Fruit fly (Drosophila melanogaster) whole organism, wandering third instar larva: Measurements from ENCODE around the gene Dip-B.

Source experiments
- Abd-B ChIP-seq: fragments of >200 bp; optimal IDR thresholded peaks from 2 replicates; lab custom pipeline; 2017; ENCODE audit warnings: missing biosample characterization, missing genetic modification characterization
- CrebA ChIP-seq: fragments of 200-800 bp; sonication (Bioruptor generic); optimal IDR thresholded peaks from 2 replicates; lab custom pipeline; 2016; ENCODE audit warnings: missing biosample characterization, mild to moderate bottlenecking, missing genetic modification characterization, borderline replicate concordance
- HLH106 ChIP-seq: fragments of 200-800 bp; optimal IDR thresholded peaks from 3 replicates; lab custom pipeline; 2019; ENCODE audit warnings: missing biosample characterization, mild to moderate bottlenecking, missing genetic modification characterization, moderate library complexity
- Hnf4 ChIP-seq: fragments of 200-800 bp; sonication (Bioruptor generic); optimal IDR thresholded peaks from 2 replicates; lab custom pipeline; 2016; ENCODE audit warnings: missing biosample characterization, mild to moderate bottlenecking, missing genetic modification characterization
- Hr78 ChIP-seq: fragments of >200 bp; optimal IDR thresholded peaks from 2 replicates; lab custom pipeline; 2017; ENCODE audit warnings: missing biosample characterization, missing genetic modification characterization
- Jra ChIP-seq: sonication (Bioruptor generic); optimal IDR thresholded peaks from 2 replicates; lab custom pipeline; 2016; ENCODE audit warnings: missing biosample characterization, missing genetic modification characterization
- OdsH ChIP-seq: fragments of 200-800 bp; sonication (Bioruptor generic); optimal IDR thresholded peaks from 2 replicates; lab custom pipeline; 2016; ENCODE audit warnings: missing biosample characterization, mild to moderate bottlenecking, missing genetic modification characterization
- Sp1 ChIP-seq: fragments of 200-800 bp; sonication (Bioruptor generic); optimal IDR thresholded peaks from 3 replicates; lab custom pipeline; 2019; ENCODE audit warnings: missing biosample characterization, mild to moderate bottlenecking, missing genetic modification characterization, moderate library complexity
- br ChIP-seq: fragments of 200-800 bp; sonication (Bioruptor generic); optimal IDR thresholded peaks from 2 replicates; lab custom pipeline; 2016; ENCODE audit warnings: missing biosample characterization, missing genetic modification characterization
- ey ChIP-seq: fragments of 200-800 bp; sonication (Bioruptor generic); optimal IDR thresholded peaks from 2 replicates; lab custom pipeline; 2016; ENCODE audit warnings: missing biosample characterization, missing genetic modification characterization
- foxo ChIP-seq, 2 experiments: fragments of 200-800 bp; sonication (Bioruptor generic); optimal IDR thresholded peaks; 2 replicates in 1 of 2; 3 replicates in 1 of 2; lab custom pipeline; 2016 to 2017; ENCODE audit warnings: missing biosample characterization in 2 of 2, missing genetic modification characterization in 2 of 2
- h ChIP-seq: fragments of 200-800 bp; sonication (Bioruptor generic); optimal IDR thresholded peaks from 3 replicates; lab custom pipeline; 2016; ENCODE audit warnings: missing biosample characterization, mild to moderate bottlenecking, missing genetic modification characterization
- psq ChIP-seq: fragments of 200-800 bp; sonication (Bioruptor generic); optimal IDR thresholded peaks from 3 replicates; lab custom pipeline; 2017; ENCODE audit warnings: missing biosample characterization, mild to moderate bottlenecking, missing genetic modification characterization, moderate library complexity

dm6 chr3R:13761563-13761962 lies 20.5 kb upstream of the Dip-B start:
- TF ChIP-seq br (GFP tag; lab: Kevin White, UChicago) (no peak), psq (GFP tag; lab: Kevin White, UChicago) (no peak), HLH106 (tag; lab: Kevin White, UChicago) (no peak), OdsH (no peak), h (GFP tag; lab: Kevin White, UChicago) (no peak), foxo (GFP tag; optimal IDR thresholded peaks at IDR 0.05; lab: Kevin White, UChicago) (no peak), CrebA (no peak), Hr78 (GFP tag; lab: Kevin White, UChicago) (no peak), Hnf4 (GFP tag; lab: Kevin White, UChicago) (no peak), ey (GFP tag; lab: Kevin White, UChicago) (no peak), Jra (GFP tag; lab: Kevin White, UChicago) (no peak), Abd-B (GFP tag; lab: Kevin White, UChicago) (no peak), Sp1 (GFP tag; lab: Kevin White, UChicago) (no peak)
